Fruit fly (Drosophila melanogaster) whole organism, pupa: ENCODE results near the gene Samuel.
A peak's percentile ranks its signal among the peaks of the same experiment; 100 is the strongest.

Source experiments
- CG10348 ChIP-seq: fragments of 200-800 bp; sonication (Bioruptor generic); IDR thresholded peaks from 2 replicates; pipeline ENCODE4 v1.3.6; 2022; ENCODE audit warnings: missing biosample characterization, missing genetic modification characterization
- CG12605 ChIP-seq: fragments of 200-800 bp; sonication (Bioruptor generic); IDR thresholded peaks from 2 replicates; pipeline ENCODE4 v1.3.6; 2022; ENCODE audit warnings: missing biosample characterization, missing genetic modification characterization
- CG13204 ChIP-seq: fragments of 200-800 bp; sonication (Bioruptor generic); optimal IDR thresholded peaks from 2 replicates; lab custom pipeline; 2018; ENCODE audit warnings: missing biosample characterization, mild to moderate bottlenecking, missing genetic modification characterization, moderate library complexity
- CG14655 ChIP-seq: fragments of 200-800 bp; sonication (Bioruptor generic); optimal IDR thresholded peaks from 3 replicates; lab custom pipeline; 2017; ENCODE audit warnings: mild to moderate bottlenecking, missing biosample characterization, missing genetic modification reagents, missing genetic modification characterization
- CG15710 ChIP-seq: fragments of 200-800 bp; sonication (Bioruptor generic); optimal IDR thresholded peaks from 2 replicates; lab custom pipeline; 2018; ENCODE audit warnings: missing biosample characterization, mild to moderate bottlenecking, missing genetic modification characterization, moderate library complexity
- CG17806 ChIP-seq: fragments of 200-800 bp; sonication (Bioruptor generic); optimal IDR thresholded peaks from 2 replicates; lab custom pipeline; 2018; ENCODE audit warnings: missing biosample characterization, mild to moderate bottlenecking, missing genetic modification characterization, moderate library complexity
- CG32121 ChIP-seq: fragments of 200-800 bp; sonication (Bioruptor generic); IDR thresholded peaks from 2 replicates; pipeline ENCODE4 v1.3.6; 2022; ENCODE audit warnings: missing biosample characterization, missing genetic modification characterization
- CG34367 ChIP-seq: fragments of 200-800 bp; sonication (Bioruptor generic); optimal IDR thresholded peaks from 2 replicates; lab custom pipeline; 2018; ENCODE audit warnings: missing biosample characterization, mild to moderate bottlenecking, missing genetic modification characterization
- CG4496 ChIP-seq: fragments of 200-800 bp; sonication (Bioruptor generic); IDR thresholded peaks from 3 replicates; pipeline ENCODE4 v1.3.6; 2022; ENCODE audit warnings: missing biosample characterization, missing genetic modification characterization
- CG8159 ChIP-seq: fragments of 200-800 bp; sonication (Bioruptor generic); optimal IDR thresholded peaks from 3 replicates; lab custom pipeline; 2018; ENCODE audit warnings: missing biosample characterization, mild to moderate bottlenecking, missing genetic modification characterization, moderate library complexity
- CG8301 ChIP-seq: fragments of 200-800 bp; sonication (Bioruptor generic); optimal IDR thresholded peaks from 2 replicates; lab custom pipeline; 2018; ENCODE audit warnings: missing biosample characterization, mild to moderate bottlenecking, missing genetic modification characterization
- CG9948 ChIP-seq: fragments of 200-800 bp; sonication (Bioruptor generic); optimal IDR thresholded peaks from 2 replicates; lab custom pipeline; 2018; ENCODE audit warnings: missing biosample characterization, mild to moderate bottlenecking, missing genetic modification characterization, moderate library complexity
- D1 ChIP-seq: fragments of 200-800 bp; sonication (Bioruptor generic); optimal IDR thresholded peaks from 2 replicates; lab custom pipeline; 2018; ENCODE audit warnings: missing biosample characterization, mild to moderate bottlenecking, missing genetic modification characterization, moderate library complexity
- EcR ChIP-seq: fragments of 200-800 bp; sonication (Bioruptor generic); optimal IDR thresholded peaks from 3 replicates; lab custom pipeline; 2019; ENCODE audit warnings: missing biosample characterization, missing genetic modification characterization, mild to moderate bottlenecking, moderate library complexity, missing genetic modification reagents
- Ets98B ChIP-seq: fragments of 200-800 bp; sonication (Bioruptor generic); IDR thresholded peaks from 2 replicates; pipeline ENCODE4 v1.3.6; 2022; ENCODE audit warnings: missing biosample characterization, missing genetic modification characterization
- Pif1A ChIP-seq: fragments of 200-800 bp; sonication (Bioruptor generic); optimal IDR thresholded peaks from 3 replicates; lab custom pipeline; 2016; ENCODE audit warnings: missing biosample characterization, missing genetic modification characterization
- Pif1B ChIP-seq: fragments of 200-800 bp; sonication (Bioruptor generic); optimal IDR thresholded peaks from 3 replicates; lab custom pipeline; 2016; ENCODE audit warnings: missing biosample characterization, missing genetic modification characterization
- Snoo ChIP-seq: fragments of 200-800 bp; sonication (Bioruptor generic); optimal IDR thresholded peaks from 3 replicates; lab custom pipeline; 2017; ENCODE audit warnings: missing biosample characterization, mild to moderate bottlenecking, missing genetic modification characterization, inconsistent platforms
- fd96Ca ChIP-seq: fragments of 200-800 bp; sonication (Bioruptor generic); IDR thresholded peaks from 3 replicates; pipeline ENCODE4 v1.3.6; 2022; ENCODE audit warnings: missing biosample characterization, missing genetic modification characterization
- gl ChIP-seq: fragments of 200-800 bp; sonication (Bioruptor generic); optimal IDR thresholded peaks from 2 replicates; lab custom pipeline; 2018; ENCODE audit warnings: missing biosample characterization, mild to moderate bottlenecking, missing genetic modification characterization
- rn ChIP-seq: fragments of 200-800 bp; sonication (Bioruptor generic); IDR thresholded peaks from 2 replicates; pipeline ENCODE4 v1.3.6; 2022; ENCODE audit warnings: missing biosample characterization, missing genetic modification characterization

The Samuel gene

dm6 chr2L:11037583-11038517 lies 28.9 kb downstream of the Samuel start:
- TF ChIP-seq Pif1A (peak; percentile 35), fd96Ca (GFP tag; lab: Robert Waterston, UW) (no peak), CG14655 (GFP tag; lab: Kevin White, UChicago) (peak; percentile 36), CG9948 (tag; lab: Kevin White, UChicago) (peak; percentile 9), CG34367 (tag; lab: Kevin White, UChicago) (no peak), CG17806 (no peak), Ets98B (no peak), CG13204 (GFP tag; lab: Kevin White, UChicago) (no peak)

- TF ChIP-seq Snoo (tag; lab: Kevin White, UChicago) (no peak), rn (GFP tag; lab: Robert Waterston, UW) (no peak), Pif1B (GFP tag; lab: Kevin White, UChicago) (no peak), CG10348 (GFP tag; lab: Robert Waterston, UW) (no peak), D1 (no peak), CG13204 (GFP tag; lab: Kevin White, UChicago) (no peak), Ets98B (no peak), Pif1A (no peak), CG15710 (no peak), CG17806 (no peak), CG8301 (tag; lab: Kevin White, UChicago) (no peak), CG8159 (tag; lab: Kevin White, UChicago) (no peak), CG34367 (tag; lab: Kevin White, UChicago) (no peak)
- TF ChIP-seq, all 21 proteins: peak for 0
Measured at dm6 chr2L:11034495-11034894, 32.3 kb downstream of the Samuel start, which contains the start of gene CG18666. CG18666 (plus strand) TSS chr2L:11034795.

- TF ChIP-seq CG10348 (GFP tag; lab: Robert Waterston, UW), result no peak
- no peak for TF ChIP-seq CG17806
- no peak for TF ChIP-seq Snoo (tag; lab: Kevin White, UChicago)
- no peak for TF ChIP-seq Pif1B (GFP tag; lab: Kevin White, UChicago)
- TF ChIP-seq CG13204 (GFP tag; lab: Kevin White, UChicago), result peak; percentile 74
- TF ChIP-seq D1, result no peak
- TF ChIP-seq CG12605 (GFP tag; lab: Robert Waterston, UW), result peak; percentile 88
- TF ChIP-seq fd96Ca (GFP tag; lab: Robert Waterston, UW), result peak; percentile 16; the same call in 1 of the 3 replicates
- TF ChIP-seq Pif1A, result peak; percentile 36
- no peak for TF ChIP-seq CG34367 (tag; lab: Kevin White, UChicago)
- TF ChIP-seq CG8301 (tag; lab: Kevin White, UChicago), result no peak
- TF ChIP-seq CG14655 (GFP tag; lab: Kevin White, UChicago), result peak; percentile 58
- TF ChIP-seq rn (GFP tag; lab: Robert Waterston, UW), result peak; percentile 21; the same call in 1 of the 2 replicates
- no peak for TF ChIP-seq CG15710
- TF ChIP-seq CG32121 (GFP tag; lab: Robert Waterston, UW), result peak; percentile 21
- no peak for TF ChIP-seq EcR (GFP tag; lab: Kevin White, UChicago)
- TF ChIP-seq CG4496 (GFP tag; lab: Robert Waterston, UW), result peak; percentile 74; the same call in 2 of the 3 replicates
- TF ChIP-seq Ets98B, result peak; percentile 60; the same call in 1 of the 2 replicates
- peak; percentile 38 for TF ChIP-seq gl
- TF ChIP-seq CG8159 (tag; lab: Kevin White, UChicago), result no peak
- peak; percentile 6 for TF ChIP-seq CG9948 (tag; lab: Kevin White, UChicago)
Measured at dm6 chr2L:11032285-11032970, 34.4 kb downstream of the Samuel start.

dm6 chr2L:11027825-11028496 lies 38.8 kb downstream of the Samuel start:
- peak; percentile 92 for TF ChIP-seq EcR (GFP tag; lab: Kevin White, UChicago)
- no peak for TF ChIP-seq CG10348 (GFP tag; lab: Robert Waterston, UW)
- TF ChIP-seq, all 21 proteins: peak for 1

dm6 chr2L:11027213-11027612 lies 39.6 kb downstream of the Samuel start:
- TF ChIP-seq EcR (GFP tag; lab: Kevin White, UChicago), result peak; percentile 84
- no peak for TF ChIP-seq CG17806
- no peak for TF ChIP-seq Snoo (tag; lab: Kevin White, UChicago)
- TF ChIP-seq CG32121 (GFP tag; lab: Robert Waterston, UW), result no peak
- TF ChIP-seq CG9948 (tag; lab: Kevin White, UChicago), result no peak
- no peak for TF ChIP-seq CG34367 (tag; lab: Kevin White, UChicago)
- peak; percentile 53 for TF ChIP-seq gl
